Fruit fly (Drosophila melanogaster) whole organism, embryonic: ENCODE results near the gene mRF1.

ENCODE experiments used
- Aef1 ChIP-seq: fragments of 200-800 bp; sonication (Bioruptor generic); IDR thresholded peaks from 3 replicates; pipeline ENCODE4 v1.3.6; 2022; ENCODE audit warnings: missing biosample characterization, missing genetic modification characterization
- CG10267 ChIP-seq: fragments of 200-800 bp; sonication (Bioruptor generic); optimal IDR thresholded peaks from 2 replicates; lab custom pipeline; 2018; ENCODE audit warnings: missing biosample characterization, mild to moderate bottlenecking, missing genetic modification characterization, moderate library complexity
- CG10462 ChIP-seq: fragments of 200-800 bp; sonication (Bioruptor generic); optimal IDR thresholded peaks from 2 replicates; lab custom pipeline; 2016; ENCODE audit warnings: missing biosample characterization, missing genetic modification characterization
- CG10959 ChIP-seq: fragments of 200-800 bp; sonication (Bioruptor generic); IDR thresholded peaks from 2 replicates; pipeline ENCODE4 v1.3.6; 2022; ENCODE audit warnings: missing biosample characterization, missing genetic modification characterization
- CG11504 ChIP-seq: fragments of 200-800 bp; sonication (Bioruptor generic); optimal IDR thresholded peaks from 3 replicates; lab custom pipeline; 2019; ENCODE audit warnings: missing biosample characterization, mild to moderate bottlenecking, missing genetic modification characterization, moderate library complexity
- CG11695 ChIP-seq: fragments of 200-800 bp; sonication (Bioruptor generic); IDR thresholded peaks from 3 replicates; pipeline ENCODE4 v1.3.6; 2022; ENCODE audit warnings: missing biosample characterization, missing genetic modification characterization
- CG11696 ChIP-seq: fragments of 200-800 bp; sonication (Bioruptor generic); IDR thresholded peaks from 2 replicates; pipeline ENCODE4 v1.3.6; 2022; ENCODE audit warnings: missing biosample characterization, missing genetic modification characterization
- CG1233 ChIP-seq: fragments of 200-800 bp; sonication (Bioruptor generic); optimal IDR thresholded peaks from 4 replicates; lab custom pipeline; 2018; ENCODE audit warnings: missing biosample characterization, mild to moderate bottlenecking, missing genetic modification characterization
- CG13894 ChIP-seq: fragments of 200-800 bp; sonication (Bioruptor generic); optimal IDR thresholded peaks from 3 replicates; lab custom pipeline; 2018; ENCODE audit warnings: missing biosample characterization, mild to moderate bottlenecking, missing genetic modification characterization, moderate library complexity
- CG15011 ChIP-seq: fragments of 200-800 bp; sonication (Bioruptor generic); optimal IDR thresholded peaks from 3 replicates; lab custom pipeline; 2018; ENCODE audit warnings: missing biosample characterization, mild to moderate bottlenecking, missing genetic modification characterization
- CG17186 ChIP-seq: fragments of 200-800 bp; sonication (Bioruptor generic); optimal IDR thresholded peaks from 3 replicates; lab custom pipeline; 2017; ENCODE audit warnings: missing biosample characterization, missing genetic modification reagents, missing genetic modification characterization
- CG18262 ChIP-seq: fragments of 200-800 bp; optimal IDR thresholded peaks from 3 replicates; lab custom pipeline; 2019; ENCODE audit warnings: missing biosample characterization, mild to moderate bottlenecking, missing genetic modification characterization, moderate library complexity
- CG2116 ChIP-seq: fragments of 200-800 bp; sonication (Bioruptor generic); optimal IDR thresholded peaks from 3 replicates; lab custom pipeline; 2018; ENCODE audit warnings: missing biosample characterization, mild to moderate bottlenecking, missing genetic modification characterization
- CG2678 ChIP-seq: fragments of 200-800 bp; sonication (Bioruptor generic); optimal IDR thresholded peaks from 3 replicates; lab custom pipeline; 2019; ENCODE audit warnings: missing biosample characterization, mild to moderate bottlenecking, missing genetic modification characterization, moderate library complexity
- CG2712 ChIP-seq: fragments of 200-800 bp; optimal IDR thresholded peaks from 3 replicates; lab custom pipeline; 2019; ENCODE audit warnings: missing biosample characterization, mild to moderate bottlenecking, missing genetic modification characterization, moderate library complexity
- CG30020 ChIP-seq: fragments of 200-800 bp; optimal IDR thresholded peaks from 2 replicates; lab custom pipeline; 2019; ENCODE audit warnings: missing biosample characterization, mild to moderate bottlenecking, missing genetic modification characterization, moderate library complexity
- CG31224 ChIP-seq: fragments of 200-800 bp; sonication (Bioruptor generic); IDR thresholded peaks from 2 replicates; pipeline ENCODE4 v1.3.6; 2022; ENCODE audit warnings: missing biosample characterization, missing genetic modification characterization
- CG34224 ChIP-seq: fragments of 200-800 bp; sonication (Bioruptor generic); IDR thresholded peaks from 3 replicates; pipeline ENCODE4 v1.3.6; 2022; ENCODE audit warnings: missing biosample characterization, missing genetic modification characterization; ENCODE audit not compliant: partially characterized antibody
- CG4328 ChIP-seq: fragments of 200-800 bp; sonication (Bioruptor generic); optimal IDR thresholded peaks from 3 replicates; lab custom pipeline; 2017; ENCODE audit warnings: missing biosample characterization, missing genetic modification reagents, missing genetic modification characterization
- CG7963 ChIP-seq: fragments of 200-800 bp; sonication (Bioruptor generic); IDR thresholded peaks from 3 replicates; pipeline ENCODE4 v1.3.6; 2022; ENCODE audit warnings: missing biosample characterization, missing genetic modification characterization; ENCODE audit not compliant: partially characterized antibody
- CG9609 ChIP-seq: fragments of 200-800 bp; sonication (Bioruptor generic); optimal IDR thresholded peaks from 3 replicates; lab custom pipeline; 2016; ENCODE audit warnings: missing biosample characterization, missing genetic modification characterization
- CG9817 ChIP-seq: fragments of 200-800 bp; sonication (Bioruptor generic); optimal IDR thresholded peaks from 2 replicates; lab custom pipeline; 2018; ENCODE audit warnings: missing biosample characterization, mild to moderate bottlenecking, missing genetic modification characterization, moderate library complexity
- Camta ChIP-seq: fragments of 200-800 bp; sonication (Bioruptor generic); optimal IDR thresholded peaks from 2 replicates; lab custom pipeline; 2016; ENCODE audit warnings: missing biosample characterization, missing genetic modification characterization
- D ChIP-seq, 2 experiments: fragments of 200-800 bp in 1 of 2; fragments of >200 bp in 1 of 2; sonication (Bioruptor generic) in 1 of 2; optimal IDR thresholded peaks; 2 replicates in 1 of 2; 3 replicates in 1 of 2; lab custom pipeline; 2017; ENCODE audit warnings: mild to moderate bottlenecking in 1 of 2, missing biosample characterization in 1 of 2, missing genetic modification characterization in 1 of 2, missing genetic modification reagents in 1 of 2
- Dp ChIP-seq: fragments of 200-800 bp; sonication (Bioruptor generic); optimal IDR thresholded peaks from 2 replicates; lab custom pipeline; 2018; ENCODE audit warnings: missing biosample characterization, mild to moderate bottlenecking, missing genetic modification characterization, moderate library complexity
- HLH4C ChIP-seq: fragments of 200-800 bp; sonication (Bioruptor generic); IDR thresholded peaks from 3 replicates; pipeline ENCODE4 v1.3.6; 2022; ENCODE audit warnings: missing biosample characterization, missing genetic modification characterization; ENCODE audit not compliant: partially characterized antibody
- HmgZ ChIP-seq: fragments of 200-800 bp; sonication (Bioruptor generic); optimal IDR thresholded peaks from 2 replicates; lab custom pipeline; 2018; ENCODE audit warnings: missing biosample characterization, mild to moderate bottlenecking, missing genetic modification characterization
- Hr3 ChIP-seq: fragments of 200-800 bp; sonication (Bioruptor generic); optimal IDR thresholded peaks from 3 replicates; lab custom pipeline; 2016; ENCODE audit warnings: missing biosample characterization, missing genetic modification characterization
- Mad ChIP-seq: fragments of 200-800 bp; sonication (Bioruptor generic); optimal IDR thresholded peaks from 2 replicates; lab custom pipeline; 2016; ENCODE audit warnings: missing biosample characterization, missing genetic modification characterization
- Max ChIP-seq: fragments of 200-800 bp; sonication (Bioruptor generic); optimal IDR thresholded peaks from 2 replicates; lab custom pipeline; 2016; ENCODE audit warnings: missing biosample characterization, mild to moderate bottlenecking, missing genetic modification characterization
- Med ChIP-seq: fragments of 200-800 bp; sonication (Bioruptor generic); peaks from one replicate; lab custom pipeline; 2016; ENCODE audit warnings: missing biosample characterization, missing genetic modification characterization, mild to moderate bottlenecking, inconsistent platforms, moderate library complexity
- NK7.1 ChIP-seq: fragments of 200-800 bp; sonication (Bioruptor generic); optimal IDR thresholded peaks from 3 replicates; lab custom pipeline; 2016; ENCODE audit warnings: missing biosample characterization, missing genetic modification characterization
- Neu2 ChIP-seq: fragments of 200-800 bp; sonication (Bioruptor generic); optimal IDR thresholded peaks from 3 replicates; lab custom pipeline; 2016; ENCODE audit warnings: missing biosample characterization, missing genetic modification characterization, borderline replicate concordance
- Scr ChIP-seq: fragments of 200-800 bp; sonication (Bioruptor generic); IDR thresholded peaks from 2 replicates; pipeline ENCODE4 v1.3.6; 2022; ENCODE audit warnings: missing biosample characterization, missing genetic modification characterization; ENCODE audit not compliant: partially characterized antibody
- dm ChIP-seq: fragments of 200-800 bp; sonication (Bioruptor generic); optimal IDR thresholded peaks from 3 replicates; lab custom pipeline; 2016; ENCODE audit warnings: missing biosample characterization, missing genetic modification characterization
- ems ChIP-seq: fragments of 200-800 bp; sonication (Bioruptor generic); optimal IDR thresholded peaks from 3 replicates; lab custom pipeline; 2016; ENCODE audit warnings: missing biosample characterization, missing genetic modification characterization
- fu2 ChIP-seq: fragments of 200-800 bp; sonication (Bioruptor generic); optimal IDR thresholded peaks from 2 replicates; lab custom pipeline; 2016; ENCODE audit warnings: missing biosample characterization, missing genetic modification characterization
- grn ChIP-seq: fragments of 200-800 bp; sonication (Bioruptor generic); optimal IDR thresholded peaks from 3 replicates; lab custom pipeline; 2017; ENCODE audit warnings: missing biosample characterization, missing genetic modification characterization
- hb ChIP-seq: fragments of 200-800 bp; sonication (Bioruptor generic); IDR thresholded peaks from 3 replicates; pipeline ENCODE4 v1.3.6; 2022; ENCODE audit warnings: missing biosample characterization, missing genetic modification characterization; ENCODE audit not compliant: partially characterized antibody
- kni ChIP-seq: fragments of 200-800 bp; sonication (Bioruptor generic); optimal IDR thresholded peaks from 3 replicates; lab custom pipeline; 2017; ENCODE audit warnings: mild to moderate bottlenecking, missing biosample characterization, missing genetic modification reagents, missing genetic modification characterization
- lilli ChIP-seq: fragments of 200-800 bp; sonication (Bioruptor generic); optimal IDR thresholded peaks from 3 replicates; lab custom pipeline; 2016; ENCODE audit warnings: missing biosample characterization, missing genetic modification characterization
- maf-S ChIP-seq: fragments of 200-800 bp; sonication (Bioruptor generic); optimal IDR thresholded peaks from 2 replicates; lab custom pipeline; 2016; ENCODE audit warnings: missing biosample characterization, missing genetic modification characterization
- odd ChIP-seq: fragments of 200-800 bp; sonication (Bioruptor generic); optimal IDR thresholded peaks from 2 replicates; lab custom pipeline; 2017; ENCODE audit warnings: missing biosample characterization, mild to moderate bottlenecking, missing genetic modification characterization
- otp ChIP-seq: fragments of 200-800 bp; sonication (Bioruptor generic); IDR thresholded peaks from 3 replicates; pipeline ENCODE4, ENCODE4 v1.3.6; 2022; ENCODE audit warnings: missing biosample characterization, missing genetic modification characterization
- run ChIP-seq: fragments of 200-800 bp; sonication (Bioruptor generic); optimal IDR thresholded peaks from 3 replicates; lab custom pipeline; 2018; ENCODE audit warnings: missing biosample characterization, mild to moderate bottlenecking, missing genetic modification characterization
- unpg ChIP-seq: fragments of 200-800 bp; sonication (Bioruptor generic); optimal IDR thresholded peaks from 3 replicates; lab custom pipeline; 2018; ENCODE audit warnings: missing biosample characterization, mild to moderate bottlenecking, missing genetic modification characterization, moderate library complexity
- vnd ChIP-seq: fragments of 200-800 bp; sonication (Bioruptor generic); IDR thresholded peaks from 3 replicates; pipeline ENCODE4 v1.3.6; 2022; ENCODE audit warnings: missing biosample characterization, missing genetic modification characterization; ENCODE audit not compliant: partially characterized antibody
- zen2 ChIP-seq: fragments of 200-800 bp; sonication (Bioruptor generic); IDR thresholded peaks from 3 replicates; pipeline ENCODE4 v1.3.6; 2022; ENCODE audit warnings: missing biosample characterization, missing genetic modification characterization; ENCODE audit not compliant: partially characterized antibody

Gene mRF1

dm6 chr2L:13219281-13220092 lies at the start of gene mRF1, which contains the start of gene CG9426:
Gene mRF1 (plus strand): TSS chr2L:13219979.
Gene CG9426 (minus strand): TSS chr2L:13219923.
- TF ChIP-seq run (tag; lab: Kevin White, UChicago) (no peak), CG9609 (GFP tag; lab: Kevin White, UChicago) (peak; percentile 7), CG34224 (GFP tag; lab: Robert Waterston, UW) (peak; percentile 98), CG2116 (GFP tag; lab: Kevin White, UChicago) (peak; percentile 92), Med (GFP tag; lab: Kevin White, UChicago) (peak; percentile 91), kni (GFP tag; lab: Kevin White, UChicago) (peak; percentile 62), CG11695 (GFP tag; lab: Robert Waterston, UW) (no peak), Scr (peak; percentile 97), dm (peak; percentile 24), HLH4C (GFP tag; lab: Robert Waterston, UW) (peak; percentile 97), zen2 (peak; percentile 95), CG4328 (no peak), CG2678 (tag; lab: Kevin White, UChicago) (no peak), Hr3 (no peak), Camta (no peak), Max (GFP tag; lab: Kevin White, UChicago) (no peak), ems (peak; percentile 30), vnd (GFP tag; lab: Robert Waterston, UW) (peak; percentile 95), CG10267 (tag; lab: Kevin White, UChicago) (peak; percentile 77), maf-S (GFP tag; lab: Kevin White, UChicago) (no peak), CG9817 (no peak), CG17186 (GFP tag; lab: Kevin White, UChicago) (peak; percentile 19), otp (GFP tag; lab: Robert Waterston, UW) (no peak), unpg (GFP tag; lab: Kevin White, UChicago) (peak; percentile 40), fu2 (GFP tag; lab: Kevin White, UChicago) (peak; percentile 14), CG11696 (GFP tag; lab: Robert Waterston, UW) (no peak), CG7963 (peak; percentile 96), CG31224 (GFP tag; lab: Robert Waterston, UW) (no peak), grn (peak; percentile 57), Aef1 (GFP tag; lab: Robert Waterston, UW) (peak; percentile 32; the same call in 1 of the 3 replicates), NK7.1 (no peak), CG18262 (tag; lab: Kevin White, UChicago) (peak; percentile 15), D (optimal IDR thresholded peaks at IDR 0.05; lab: Kevin White, UChicago) (no peak), D (GFP tag; optimal IDR thresholded peaks at IDR 0.05; lab: Kevin White, UChicago) (no peak), hb (GFP tag; lab: Robert Waterston, UW) (peak; percentile 94), CG1233 (no peak), CG10959 (GFP tag; lab: Robert Waterston, UW) (no peak), CG11504 (peak; percentile 63), CG15011 (GFP tag; lab: Kevin White, UChicago) (no peak), CG2712 (peak; percentile 59), CG30020 (tag; lab: Kevin White, UChicago) (peak; percentile 51), HmgZ (tag; lab: Kevin White, UChicago) (peak; percentile 37), Dp (peak; percentile 24), CG13894 (tag; lab: Kevin White, UChicago) (peak; percentile 3), odd (GFP tag; lab: Kevin White, UChicago) (no peak), CG10462 (GFP tag; lab: Kevin White, UChicago) (no peak), lilli (GFP tag; lab: Kevin White, UChicago) (peak; percentile 62), Neu2 (peak; percentile 21), Mad (GFP tag; lab: Kevin White, UChicago) (no peak)
